Fruit fly (Drosophila melanogaster) whole organism: ENCODE data around the gene PGRP-LF.

Source experiments
- CG8478 ChIP-seq: fragments of >200 bp; optimal IDR thresholded peaks from 2 replicates; lab custom pipeline; 2018; ENCODE audit warnings: inconsistent platforms
- pan ChIP-seq: fragments of >200 bp; optimal IDR thresholded peaks from 2 replicates; lab custom pipeline; 2017

- TF ChIP-seq CG8478 (lab: Kevin White, UChicago) (no peak), pan (lab: Kevin White, UChicago) (no peak)
Observed at dm6 chr3L:9353733-9354132, 4.3 kb downstream of the PGRP-LF start, which contains the start of gene CG32040.
